Worm (Caenorhabditis elegans) whole organism, L4 larva: Measurements from ENCODE around the gene dhrr-1.

Experiments used
- aly-2 ChIP-seq: sonication (generic microtip); optimal IDR thresholded peaks from 2 replicates; lab custom pipeline; 2018; ENCODE audit warnings: missing biosample characterization, missing genetic modification characterization
- ama-1 ChIP-seq: fragments of 150-350 bp; optimal IDR thresholded peaks from 2 replicates; lab custom pipeline; 2014; ENCODE audit warnings: inconsistent platforms, mixed read lengths
- ceh-28 ChIP-seq: fragments of 150-350 bp; optimal IDR thresholded peaks from 2 replicates; lab custom pipeline; 2014; ENCODE audit warnings: missing biosample characterization, missing genetic modification reagents, missing genetic modification characterization
- cey-2 ChIP-seq: sonication (generic microtip); optimal IDR thresholded peaks from 3 replicates; lab custom pipeline; 2017; ENCODE audit warnings: missing genetic modification characterization, mild to moderate bottlenecking, missing compliant biosample characterization, antibody characterized with exemption, borderline replicate concordance; ENCODE audit not compliant: insufficient read depth
- dmd-9 ChIP-seq: fragments of 200-800 bp; sonication (Bioruptor generic); IDR thresholded peaks from 2 replicates; pipeline ENCODE4 v1.3.6; 2022; ENCODE audit warnings: missing genetic modification reagents, missing genetic modification characterization, missing compliant biosample characterization
- dve-1 ChIP-seq: sonication (generic microtip); optimal IDR thresholded peaks from 2 replicates; lab custom pipeline; 2017; ENCODE audit warnings: antibody characterized with exemption, mild to moderate bottlenecking, missing genetic modification characterization, missing compliant biosample characterization; ENCODE audit not compliant: insufficient read depth
- lin-13 ChIP-seq: fragments of 150-350 bp; optimal IDR thresholded peaks from 2 replicates; lab custom pipeline; 2014; ENCODE audit warnings: missing biosample characterization, missing genetic modification reagents, missing genetic modification characterization
- lin-15B ChIP-seq: fragments of 150-350 bp; sonication (generic microtip); optimal IDR thresholded peaks from 3 replicates; lab custom pipeline; 2014; ENCODE audit warnings: missing biosample characterization, missing genetic modification characterization
- nhr-237 ChIP-seq: sonication (generic microtip); optimal IDR thresholded peaks from 2 replicates; lab custom pipeline; 2017; ENCODE audit warnings: missing biosample characterization, missing genetic modification characterization
- nhr-42 ChIP-seq: fragments of 200-800 bp; sonication (Bioruptor generic); IDR thresholded peaks from 2 replicates; pipeline ENCODE4 v1.3.6; 2022; ENCODE audit warnings: missing genetic modification characterization, missing compliant biosample characterization
- nhr-76 ChIP-seq: fragments of 150-350 bp; optimal IDR thresholded peaks from 2 replicates; lab custom pipeline; 2014; ENCODE audit warnings: missing biosample characterization, missing genetic modification characterization
- pha-4 ChIP-seq, 2 experiments: fragments of 150-350 bp in 1 of 2; fragments of 200-800 bp in 1 of 2; sonication (Bioruptor generic) in 1 of 2; IDR thresholded peaks in 1 of 2; optimal IDR thresholded peaks in 1 of 2; 2 replicates each; pipeline versions ENCODE4 v1.3.6 to Lab custom; 2014 to 2022; ENCODE audit warnings: missing genetic modification characterization in 2 of 2, missing genetic modification reagents in 2 of 2, missing biosample characterization in 1 of 2, missing compliant biosample characterization in 1 of 2
- ztf-11 ChIP-seq: fragments of 150-350 bp; optimal IDR thresholded peaks from 2 replicates; lab custom pipeline; 2014; ENCODE audit warnings: missing biosample characterization, missing genetic modification characterization

ce11 chrIII:9002545-9002944 is 58.1 kb downstream of the dhrr-1 start, which contains the start of the genes F59B2.15 and zif-1:
- TF ChIP-seq pha-4 (GFP tag; IDR thresholded peaks at IDR 0.05; lab: Robert Waterston, UW) (no peak), pha-4 (tag; optimal IDR thresholded peaks at IDR 0.05; lab: Kevin White, UChicago) (no peak), ama-1 (no peak), nhr-42 (GFP tag; lab: Robert Waterston, UW) (no peak), dmd-9 (no peak), nhr-237 (tag; lab: Kevin White, UChicago) (no peak), ceh-28 (tag; lab: Kevin White, UChicago) (no peak), ztf-11 (tag; lab: Kevin White, UChicago) (no peak), cey-2 (tag; lab: Kevin White, UChicago) (no peak), aly-2 (tag; lab: Kevin White, UChicago) (no peak), lin-15B (tag; lab: Kevin White, UChicago) (no peak), nhr-76 (no peak), dve-1 (tag; lab: Kevin White, UChicago) (no peak), lin-13 (no peak)
